Fruit fly (Drosophila melanogaster): ENCODE measurements around the gene CG43400.

DNA sequence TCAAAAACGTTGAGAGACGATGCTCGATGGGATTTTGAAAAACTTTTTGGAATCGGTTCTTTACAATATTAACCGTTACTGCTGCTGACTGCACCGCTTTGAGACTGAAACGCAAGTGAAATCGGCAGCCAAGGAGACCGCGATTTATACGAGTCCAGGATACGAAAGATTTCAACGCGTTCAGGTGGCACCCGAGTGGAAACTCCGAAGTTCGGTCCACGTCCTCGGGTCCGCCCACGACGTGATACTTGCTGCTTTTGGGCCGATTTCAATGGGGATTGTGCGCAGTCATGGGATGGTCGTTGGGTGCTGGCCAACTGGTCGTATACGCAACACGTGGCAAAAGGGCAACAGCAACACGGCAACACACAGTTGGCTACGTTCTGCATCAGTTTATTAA is 16.2 kb downstream of the CG43400 start, which contains the start of gene Dh31:
- no peak for TF ChIP-seq h (optimal IDR thresholded peaks at IDR 0.05)
- TF ChIP-seq psq (optimal IDR thresholded peaks at IDR 0.05), result no peak
- TF ChIP-seq Sin3A (optimal IDR thresholded peaks at IDR 0.05), result no peak
- no peak for TF ChIP-seq insv (optimal IDR thresholded peaks at IDR 0.05)
- TF ChIP-seq ttk (optimal IDR thresholded peaks at IDR 0.05), result no peak
- no peak for TF ChIP-seq Myc (optimal IDR thresholded peaks at IDR 0.05)
